Worm (Caenorhabditis elegans) whole organism, L1 larva: ENCODE results near the gene frpr-14.
A peak's percentile ranks its signal among the peaks of the same experiment; 100 is the strongest.

ENCODE experiments used
- C04F5.9 ChIP-seq: sonication (generic microtip); optimal IDR thresholded peaks from 2 replicates; lab custom pipeline; 2016; ENCODE audit warnings: missing genetic modification characterization, missing compliant biosample characterization
- C34B4.2 ChIP-seq: sonication (generic microtip); optimal IDR thresholded peaks from 2 replicates; lab custom pipeline; 2017; ENCODE audit warnings: mild to moderate bottlenecking, missing genetic modification characterization, missing compliant biosample characterization
- F16B12.6 ChIP-seq: fragments of 150-350 bp; optimal IDR thresholded peaks from 2 replicates; lab custom pipeline; 2014; ENCODE audit warnings: missing biosample characterization, missing genetic modification characterization
- alr-1 ChIP-seq: fragments of 200-800 bp; sonication (Bioruptor generic); optimal IDR thresholded peaks from 2 replicates; lab custom pipeline; 2018; ENCODE audit warnings: borderline replicate concordance, mild to moderate bottlenecking, missing genetic modification characterization, missing compliant biosample characterization
- aly-2 ChIP-seq: fragments of 150-350 bp; optimal IDR thresholded peaks from 2 replicates; lab custom pipeline; 2014; ENCODE audit warnings: missing biosample characterization, missing genetic modification characterization
- blmp-1 ChIP-seq: fragments of 150-350 bp; optimal IDR thresholded peaks from 2 replicates; lab custom pipeline; 2014; ENCODE audit warnings: missing biosample characterization, missing genetic modification characterization
- ceh-63 ChIP-seq: fragments of 200-800 bp; sonication (Bioruptor generic); optimal IDR thresholded peaks from 2 replicates; lab custom pipeline; 2018; ENCODE audit warnings: mild to moderate bottlenecking, missing genetic modification characterization, missing compliant biosample characterization
- ceh-8 ChIP-seq: fragments of 200-800 bp; sonication (Bioruptor generic); optimal IDR thresholded peaks from 2 replicates; lab custom pipeline; 2018; ENCODE audit warnings: mild to moderate bottlenecking, missing genetic modification characterization, moderate library complexity, missing compliant biosample characterization
- ceh-82 ChIP-seq, 3 experiments: fragments of 150-350 bp in 1 of 3; sonication (generic microtip) in 2 of 3; optimal IDR thresholded peaks; 2 replicates each; lab custom pipeline; 2014 to 2017; ENCODE audit warnings: missing biosample characterization in 3 of 3, missing genetic modification characterization in 3 of 3
- ceh-88 ChIP-seq: fragments of 200-800 bp; sonication (Bioruptor generic); IDR thresholded peaks from 2 replicates; pipeline ENCODE4 v1.3.6; 2022; ENCODE audit warnings: missing genetic modification characterization, missing compliant biosample characterization
- ces-1 ChIP-seq: fragments of 150-350 bp; optimal IDR thresholded peaks from 2 replicates; lab custom pipeline; 2014; ENCODE audit warnings: missing biosample characterization, missing genetic modification reagents, missing genetic modification characterization
- dpl-1 ChIP-seq, 3 experiments: fragments of 150-350 bp in 2 of 3; sonication (generic microtip) in 1 of 3; optimal IDR thresholded peaks; 2 replicates each; lab custom pipeline; 2014 to 2017; ENCODE audit warnings: missing biosample characterization in 3 of 3, missing genetic modification characterization in 3 of 3, missing genetic modification reagents in 3 of 3
- dsc-1 ChIP-seq: sonication (generic microtip); optimal IDR thresholded peaks from 2 replicates; lab custom pipeline; 2016; ENCODE audit warnings: mild to moderate bottlenecking, missing genetic modification characterization, missing compliant biosample characterization
- elt-2 ChIP-seq: sonication (generic microtip); optimal IDR thresholded peaks from 2 replicates; lab custom pipeline; 2016; ENCODE audit warnings: missing genetic modification characterization, mild to moderate bottlenecking, inconsistent platforms, missing compliant biosample characterization, missing genetic modification reagents
- elt-3 ChIP-seq, 6 experiments: fragments of 150-350 bp in 1 of 6; sonication (generic microtip); optimal IDR thresholded peaks; 2 replicates each; lab custom pipeline; 2017 to 2018; ENCODE audit warnings: missing biosample characterization in 6 of 6, missing genetic modification characterization in 6 of 6, inconsistent platforms in 1 of 6
- fkh-4 ChIP-seq: sonication (generic microtip); optimal IDR thresholded peaks from 2 replicates; lab custom pipeline; 2016; ENCODE audit warnings: missing compliant biosample characterization, missing genetic modification characterization, borderline replicate concordance
- fkh-8 ChIP-seq: sonication (generic microtip); optimal IDR thresholded peaks from 2 replicates; lab custom pipeline; 2016; ENCODE audit warnings: mild to moderate bottlenecking, missing genetic modification characterization, missing compliant biosample characterization
- hlh-17 ChIP-seq: fragments of 200-800 bp; sonication (Bioruptor generic); optimal IDR thresholded peaks from 2 replicates; lab custom pipeline; 2018; ENCODE audit warnings: missing genetic modification characterization, mild to moderate bottlenecking, missing compliant biosample characterization, moderate library complexity, borderline replicate concordance
- hpl-2 ChIP-seq: fragments of 150-350 bp; optimal IDR thresholded peaks from 2 replicates; lab custom pipeline; 2014; ENCODE audit warnings: missing biosample characterization, missing genetic modification reagents, missing genetic modification characterization
- jun-1 ChIP-seq: fragments of 150-350 bp; optimal IDR thresholded peaks from 2 replicates; lab custom pipeline; 2014; ENCODE audit warnings: missing biosample characterization, missing genetic modification reagents, missing genetic modification characterization
- lin-13 ChIP-seq: fragments of 150-350 bp; optimal IDR thresholded peaks from 2 replicates; lab custom pipeline; 2014; ENCODE audit warnings: missing biosample characterization, missing genetic modification reagents, missing genetic modification characterization
- lin-15B ChIP-seq: fragments of 150-350 bp; sonication (generic microtip); optimal IDR thresholded peaks from 3 replicates; lab custom pipeline; 2014; ENCODE audit warnings: missing biosample characterization, missing genetic modification characterization
- lin-39 ChIP-seq: fragments of 150-350 bp; optimal IDR thresholded peaks from 2 replicates; lab custom pipeline; 2014; ENCODE audit warnings: missing biosample characterization, missing genetic modification reagents, missing genetic modification characterization
- lsy-2 ChIP-seq, 2 experiments: fragments of 150-350 bp; optimal IDR thresholded peaks; 2 replicates each; lab custom pipeline; 2014; ENCODE audit warnings: missing biosample characterization in 2 of 2, missing genetic modification characterization in 2 of 2
- mab-9 ChIP-seq: fragments of 200-800 bp; sonication (Bioruptor generic); IDR thresholded peaks from 2 replicates; pipeline ENCODE4 v1.3.6; 2022; ENCODE audit warnings: missing genetic modification reagents, missing genetic modification characterization, missing compliant biosample characterization
- mdl-1 ChIP-seq, 2 experiments: fragments of 150-350 bp; optimal IDR thresholded peaks; 2 replicates each; lab custom pipeline; 2014 to 2017; ENCODE audit warnings: missing biosample characterization in 2 of 2, missing genetic modification characterization in 2 of 2, inconsistent platforms in 1 of 2
- mef-2 ChIP-seq: fragments of 150-350 bp; optimal IDR thresholded peaks from 2 replicates; lab custom pipeline; 2014; ENCODE audit warnings: missing biosample characterization, missing genetic modification characterization
- nhr-11 ChIP-seq: fragments of 150-350 bp; optimal IDR thresholded peaks from 2 replicates; lab custom pipeline; 2014; ENCODE audit warnings: missing biosample characterization, missing genetic modification characterization
- nhr-12 ChIP-seq: sonication (generic microtip); optimal IDR thresholded peaks from 2 replicates; lab custom pipeline; 2017; ENCODE audit warnings: missing biosample characterization, missing genetic modification characterization
- nhr-47 ChIP-seq: sonication (generic microtip); optimal IDR thresholded peaks from 2 replicates; lab custom pipeline; 2016; ENCODE audit warnings: mild to moderate bottlenecking, missing genetic modification characterization, moderate library complexity, missing compliant biosample characterization
- nhr-71 ChIP-seq: sonication (generic microtip); optimal IDR thresholded peaks from 2 replicates; lab custom pipeline; 2016; ENCODE audit warnings: mild to moderate bottlenecking, missing genetic modification characterization, moderate library complexity, missing compliant biosample characterization
- pax-3 ChIP-seq: fragments of 200-800 bp; sonication (Bioruptor generic); optimal IDR thresholded peaks from 2 replicates; lab custom pipeline; 2018; ENCODE audit warnings: mild to moderate bottlenecking, missing genetic modification characterization, moderate library complexity, missing compliant biosample characterization
- pqm-1 ChIP-seq: sonication (generic microtip); optimal IDR thresholded peaks from 3 replicates; lab custom pipeline; 2017; ENCODE audit warnings: missing biosample characterization, missing genetic modification characterization
- snpc-4 ChIP-seq: fragments of 150-350 bp; optimal IDR thresholded peaks from 2 replicates; lab custom pipeline; 2014; ENCODE audit warnings: missing biosample characterization, missing genetic modification characterization
- snu-23 ChIP-seq: sonication (generic microtip); optimal IDR thresholded peaks from 2 replicates; lab custom pipeline; 2016; ENCODE audit warnings: missing genetic modification characterization, missing compliant biosample characterization
- sox-4 ChIP-seq: sonication (generic microtip); optimal IDR thresholded peaks from 2 replicates; lab custom pipeline; 2016; ENCODE audit warnings: missing genetic modification characterization, missing compliant biosample characterization
- sup-37 ChIP-seq: fragments of 200-800 bp; sonication (Bioruptor generic); optimal IDR thresholded peaks from 2 replicates; lab custom pipeline; 2018; ENCODE audit warnings: mild to moderate bottlenecking, missing genetic modification characterization, missing compliant biosample characterization
- unc-86 ChIP-seq: sonication (generic microtip); optimal IDR thresholded peaks from 2 replicates; lab custom pipeline; 2016; ENCODE audit warnings: missing genetic modification characterization, missing compliant biosample characterization
- unc-98 ChIP-seq: fragments of 200-800 bp; sonication (Bioruptor generic); IDR thresholded peaks from 2 replicates; pipeline ENCODE4 v1.3.6; 2022; ENCODE audit warnings: missing genetic modification characterization, missing compliant biosample characterization
- xbp-1 ChIP-seq: sonication (generic microtip); optimal IDR thresholded peaks from 2 replicates; lab custom pipeline; 2016; ENCODE audit warnings: missing genetic modification characterization, missing compliant biosample characterization
- zag-1 ChIP-seq: fragments of 150-350 bp; optimal IDR thresholded peaks from 2 replicates; lab custom pipeline; 2014; ENCODE audit warnings: missing biosample characterization, missing genetic modification characterization
- zip-4 ChIP-seq: fragments of 200-800 bp; sonication (Bioruptor generic); optimal IDR thresholded peaks from 2 replicates; lab custom pipeline; 2018; ENCODE audit warnings: mild to moderate bottlenecking, missing genetic modification characterization, moderate library complexity, missing compliant biosample characterization
- ztf-11 ChIP-seq, 2 experiments: sonication (generic microtip); optimal IDR thresholded peaks; 2 replicates each; lab custom pipeline; 2016 to 2017; ENCODE audit warnings: missing genetic modification characterization in 2 of 2, missing biosample characterization in 1 of 2, missing compliant biosample characterization in 1 of 2
- ztf-4 ChIP-seq: fragments of 150-350 bp; optimal IDR thresholded peaks from 2 replicates; lab custom pipeline; 2014; ENCODE audit warnings: missing biosample characterization, missing genetic modification characterization

Gene frpr-14

DNA sequence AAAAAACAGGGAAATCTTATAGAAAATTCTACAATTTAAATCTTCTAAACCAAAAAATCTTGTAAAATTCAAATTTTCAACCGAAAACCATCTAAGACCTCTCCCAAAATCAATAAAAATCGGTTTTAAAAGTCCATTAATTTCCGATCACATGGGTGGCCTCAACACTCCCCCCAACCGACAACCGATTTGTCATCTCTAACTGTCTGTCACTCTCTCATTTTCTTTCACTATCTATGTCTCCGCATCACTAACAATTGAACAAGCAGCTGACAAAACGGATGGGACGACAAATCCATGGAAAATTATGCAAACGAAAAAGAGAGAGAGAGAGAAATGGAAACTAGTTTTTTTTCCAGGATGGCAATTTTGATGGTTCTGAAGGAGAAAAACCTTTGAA, 47.8 kb upstream of the frpr-14 start (continued):
- TF ChIP-seq dsc-1 (tag; lab: Kevin White, UChicago) (peak; percentile 21), mdl-1 (tag; optimal IDR thresholded peaks at IDR 0.05; lab: Kevin White, UChicago) (peak in 1 of 2 experiments; percentile 81), F16B12.6 (no peak), ceh-88 (GFP tag; lab: Robert Waterston, UW) (no peak), ces-1 (no peak), lin-13 (GFP tag; lab: Kevin White, UChicago) (peak; percentile 73), snu-23 (GFP tag; lab: Kevin White, UChicago) (peak; percentile 82), unc-86 (peak; percentile 33), nhr-71 (tag; lab: Kevin White, UChicago) (peak; percentile 86), C34B4.2 (tag; lab: Kevin White, UChicago) (no peak), dpl-1 (GFP tag; optimal IDR thresholded peaks at IDR 0.05; lab: Kevin White, UChicago) (peak; percentile 34 to 57 (median 49)), ceh-82 (tag; optimal IDR thresholded peaks at IDR 0.05; lab: Kevin White, UChicago) (peak in 1 of 3 experiments; percentile 56), elt-3 (tag; optimal IDR thresholded peaks at IDR 0.05; lab: Kevin White, UChicago) (peak in 1 of 6 experiments; percentile 25), hpl-2 (no peak), sup-37 (GFP tag; lab: Kevin White, UChicago) (no peak), snpc-4 (peak; percentile 64), mef-2 (tag; lab: Kevin White, UChicago) (no peak), nhr-47 (tag; lab: Kevin White, UChicago) (peak; percentile 40), lin-15B (no peak), C04F5.9 (tag; lab: Kevin White, UChicago) (no peak), jun-1 (tag; lab: Kevin White, UChicago) (no peak), fkh-8 (tag; lab: Kevin White, UChicago) (peak; percentile 27), blmp-1 (tag; lab: Kevin White, UChicago) (peak; percentile 70), mab-9 (GFP tag; lab: Robert Waterston, UW) (no peak), nhr-12 (tag; lab: Kevin White, UChicago) (no peak), fkh-4 (no peak), pqm-1 (no peak), zip-4 (GFP tag; lab: Kevin White, UChicago) (no peak), ztf-4 (tag; lab: Kevin White, UChicago) (peak; percentile 40), ceh-8 (GFP tag; lab: Kevin White, UChicago) (no peak), xbp-1 (tag; lab: Kevin White, UChicago) (peak; percentile 23), unc-98 (GFP tag; lab: Robert Waterston, UW) (no peak)

DNA sequence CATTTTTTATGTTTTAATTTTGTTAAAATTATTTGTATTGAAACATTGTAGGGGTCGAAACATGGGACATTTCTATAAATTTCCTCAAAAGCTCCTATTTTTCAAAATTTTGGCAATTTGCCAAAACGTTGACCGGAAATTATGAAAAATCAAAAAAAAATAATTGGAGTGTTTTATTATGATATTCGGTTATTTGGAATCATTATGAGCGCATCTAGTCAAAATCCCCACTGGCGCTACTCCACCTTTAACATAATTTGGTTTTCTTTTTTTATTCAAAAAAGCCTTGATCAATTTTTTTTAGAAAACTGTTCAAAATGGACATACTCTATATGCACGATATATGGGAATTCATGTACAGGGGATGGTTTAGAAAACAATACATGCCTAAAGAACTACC, 45.5 kb upstream of the frpr-14 start, which contains the start of gene W04H10.2:
W04H10.2 (plus strand) TSS at position 301 of the 400 bp plus-strand sequence.
- TF ChIP-seq ceh-63 (GFP tag; lab: Kevin White, UChicago) (no peak), elt-3 (tag; optimal IDR thresholded peaks at IDR 0.05; lab: Kevin White, UChicago) (no peak), aly-2 (no peak), pqm-1 (no peak), nhr-11 (no peak), alr-1 (tag; lab: Kevin White, UChicago) (no peak), elt-2 (no peak)

DNA sequence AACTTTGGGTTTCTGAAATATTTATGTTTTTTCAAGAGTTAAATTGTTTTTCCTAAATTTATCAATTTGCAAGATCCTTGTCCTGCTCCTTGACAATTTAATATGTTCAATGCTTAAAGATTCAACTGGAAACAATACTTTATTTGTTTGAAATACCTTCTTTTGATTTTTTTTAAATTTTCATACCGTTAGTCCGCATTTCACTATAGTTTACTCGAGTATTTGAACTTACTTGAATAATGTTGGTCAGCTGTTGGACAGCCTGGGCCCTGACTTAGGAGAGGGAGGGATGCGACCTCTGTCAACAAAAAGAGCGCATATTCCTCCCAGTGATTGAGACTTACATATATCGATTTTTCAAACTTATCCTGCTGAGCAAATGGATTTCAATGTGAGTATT, 44.7 kb upstream of the frpr-14 start, which contains the start of gene W04H10.5:
W04H10.5 (plus strand) TSS at position 301 of the 400 bp plus-strand sequence.
- TF ChIP-seq zag-1 (tag; lab: Kevin White, UChicago) (no peak), lin-15B (no peak), F16B12.6 (no peak), sox-4 (no peak), nhr-47 (tag; lab: Kevin White, UChicago) (no peak), xbp-1 (tag; lab: Kevin White, UChicago) (no peak), hlh-17 (GFP tag; lab: Kevin White, UChicago) (no peak), snpc-4 (no peak), ztf-11 (tag; optimal IDR thresholded peaks at IDR 0.05; lab: Kevin White, UChicago) (no peak), C34B4.2 (tag; lab: Kevin White, UChicago) (no peak), nhr-71 (tag; lab: Kevin White, UChicago) (no peak), lin-39 (tag; lab: Kevin White, UChicago) (no peak), C04F5.9 (tag; lab: Kevin White, UChicago) (no peak), lsy-2 (tag; optimal IDR thresholded peaks at IDR 0.05; lab: Kevin White, UChicago) (no peak), pax-3 (tag; lab: Kevin White, UChicago) (no peak)
